Worm (Caenorhabditis elegans) whole organism, mixed stage, embryonic: Measurements from ENCODE around the gene C08F11.7.

Source experiments
- bed-3 ChIP-seq: fragments of 200-800 bp; sonication (Bioruptor generic); optimal IDR thresholded peaks from 3 replicates; lab custom pipeline; 2018; ENCODE audit warnings: mild to moderate bottlenecking, missing genetic modification characterization, moderate library complexity, missing compliant biosample characterization
- blmp-1 ChIP-seq: fragments of 150-350 bp; optimal IDR thresholded peaks from 2 replicates; lab custom pipeline; 2014; ENCODE audit warnings: missing biosample characterization, missing genetic modification characterization
- ceh-39 ChIP-seq: fragments of 150-350 bp; optimal IDR thresholded peaks from 2 replicates; lab custom pipeline; 2014; ENCODE audit warnings: missing biosample characterization, missing genetic modification characterization
- ceh-43 ChIP-seq: fragments of 200-800 bp; sonication (Bioruptor generic); optimal IDR thresholded peaks from 2 replicates; lab custom pipeline; 2018; ENCODE audit warnings: mild to moderate bottlenecking, missing genetic modification characterization, moderate library complexity, missing compliant biosample characterization
- ceh-83 ChIP-seq: fragments of 200-800 bp; sonication (Bioruptor generic); optimal IDR thresholded peaks from 2 replicates; lab custom pipeline; 2018; ENCODE audit warnings: mild to moderate bottlenecking, missing genetic modification characterization, missing compliant biosample characterization
- ces-1 ChIP-seq: fragments of 150-350 bp; optimal IDR thresholded peaks from 2 replicates; lab custom pipeline; 2014; ENCODE audit warnings: missing biosample characterization, missing genetic modification reagents, missing genetic modification characterization
- cnd-1 ChIP-seq: fragments of 200-800 bp; sonication (Bioruptor generic); optimal IDR thresholded peaks from 2 replicates; lab custom pipeline; 2018; ENCODE audit warnings: mild to moderate bottlenecking, missing genetic modification characterization, missing compliant biosample characterization
- drap-1 ChIP-seq: fragments of 200-800 bp; sonication (Bioruptor generic); optimal IDR thresholded peaks from 3 replicates; lab custom pipeline; 2018; ENCODE audit warnings: mild to moderate bottlenecking, missing genetic modification characterization, missing compliant biosample characterization
- elt-1 ChIP-seq: sonication (generic microtip); optimal IDR thresholded peaks from 2 replicates; lab custom pipeline; 2017; ENCODE audit warnings: missing genetic modification characterization, mild to moderate bottlenecking, missing compliant biosample characterization, antibody characterized with exemption, moderate library complexity, borderline replicate concordance; ENCODE audit not compliant: insufficient read depth
- elt-3 ChIP-seq: fragments of 150-350 bp; optimal IDR thresholded peaks from 2 replicates; lab custom pipeline; 2014; ENCODE audit warnings: missing biosample characterization, missing genetic modification characterization
- flh-1 ChIP-seq: fragments of 200-800 bp; sonication (Bioruptor generic); optimal IDR thresholded peaks from 2 replicates; lab custom pipeline; 2018; ENCODE audit warnings: mild to moderate bottlenecking, missing genetic modification characterization, moderate library complexity, missing compliant biosample characterization
- ham-2 ChIP-seq: fragments of 200-800 bp; sonication (Bioruptor generic); optimal IDR thresholded peaks from 2 replicates; lab custom pipeline; 2018; ENCODE audit warnings: mild to moderate bottlenecking, missing genetic modification characterization, missing compliant biosample characterization
- hlh-1 ChIP-seq: fragments of 150-350 bp; optimal IDR thresholded peaks from 2 replicates; lab custom pipeline; 2014; ENCODE audit warnings: missing biosample characterization, missing genetic modification reagents, missing genetic modification characterization
- lin-13 ChIP-seq: fragments of 150-350 bp; optimal IDR thresholded peaks from 2 replicates; lab custom pipeline; 2014; ENCODE audit warnings: missing biosample characterization, missing genetic modification characterization
- lin-32 ChIP-seq: fragments of 200-800 bp; sonication (Bioruptor generic); optimal IDR thresholded peaks from 2 replicates; lab custom pipeline; 2018; ENCODE audit warnings: mild to moderate bottlenecking, missing genetic modification characterization, missing compliant biosample characterization
- lsy-2 ChIP-seq: fragments of 150-350 bp; optimal IDR thresholded peaks from 2 replicates; lab custom pipeline; 2014; ENCODE audit warnings: missing biosample characterization, missing genetic modification characterization
- mab-5 ChIP-seq: fragments of 150-350 bp; optimal IDR thresholded peaks from 2 replicates; lab custom pipeline; 2014; ENCODE audit warnings: missing biosample characterization, missing genetic modification characterization
- mep-1 ChIP-seq: fragments of 150-350 bp; optimal IDR thresholded peaks from 2 replicates; lab custom pipeline; 2017; ENCODE audit warnings: missing biosample characterization, missing genetic modification reagents, missing genetic modification characterization, inconsistent platforms
- mls-2 ChIP-seq: sonication (generic microtip); optimal IDR thresholded peaks from 2 replicates; lab custom pipeline; 2016; ENCODE audit warnings: mild to moderate bottlenecking, missing genetic modification characterization, moderate library complexity, missing compliant biosample characterization
- nhr-12 ChIP-seq: fragments of 150-350 bp; optimal IDR thresholded peaks from 2 replicates; lab custom pipeline; 2014; ENCODE audit warnings: missing biosample characterization, missing genetic modification characterization
- nhr-2 ChIP-seq: fragments of 150-350 bp; optimal IDR thresholded peaks from 2 replicates; lab custom pipeline; 2014; ENCODE audit warnings: missing biosample characterization, missing genetic modification characterization
- nhr-237 ChIP-seq: fragments of 150-350 bp; optimal IDR thresholded peaks from 2 replicates; lab custom pipeline; 2014; ENCODE audit warnings: missing biosample characterization, missing genetic modification characterization
- nhr-28 ChIP-seq: fragments of 150-350 bp; optimal IDR thresholded peaks from 2 replicates; lab custom pipeline; 2014; ENCODE audit warnings: missing biosample characterization, missing genetic modification characterization
- nhr-76 ChIP-seq: sonication (generic microtip); optimal IDR thresholded peaks from 2 replicates; lab custom pipeline; 2017; ENCODE audit warnings: missing biosample characterization, missing genetic modification characterization
- pha-4 ChIP-seq: fragments of 150-350 bp; optimal IDR thresholded peaks from 2 replicates; lab custom pipeline; 2018; ENCODE audit warnings: missing biosample characterization, missing genetic modification reagents, missing genetic modification characterization
- sem-2 ChIP-seq: fragments of 200-800 bp; sonication (Bioruptor generic); optimal IDR thresholded peaks from 2 replicates; lab custom pipeline; 2018; ENCODE audit warnings: mild to moderate bottlenecking, missing genetic modification characterization, missing compliant biosample characterization
- snpc-4 ChIP-seq: fragments of 150-350 bp; optimal IDR thresholded peaks from 2 replicates; lab custom pipeline; 2014; ENCODE audit warnings: missing biosample characterization, missing genetic modification characterization
- sptf-1 ChIP-seq: sonication (generic microtip); optimal IDR thresholded peaks from 2 replicates; lab custom pipeline; 2017; ENCODE audit warnings: mild to moderate bottlenecking, missing genetic modification characterization, moderate library complexity, missing compliant biosample characterization
- tbx-8 ChIP-seq: fragments of 200-800 bp; sonication (Bioruptor generic); optimal IDR thresholded peaks from 2 replicates; lab custom pipeline; 2018; ENCODE audit warnings: mild to moderate bottlenecking, missing genetic modification characterization, moderate library complexity, missing compliant biosample characterization
- unc-39 ChIP-seq: fragments of 150-350 bp; optimal IDR thresholded peaks from 2 replicates; lab custom pipeline; 2014; ENCODE audit warnings: missing biosample characterization, missing genetic modification characterization
- unc-62 ChIP-seq: fragments of 150-350 bp; optimal IDR thresholded peaks from 2 replicates; lab custom pipeline; 2014; ENCODE audit warnings: missing biosample characterization, missing genetic modification reagents, missing genetic modification characterization
- zip-8 ChIP-seq: fragments of 150-350 bp; optimal IDR thresholded peaks from 2 replicates; lab custom pipeline; 2014; ENCODE audit warnings: missing biosample characterization, missing genetic modification characterization

Gene C08F11.7

ce11 chrIV:13601973-13602669 is 35.0 kb upstream of the C08F11.7 start, which contains the start of gene Y45F10B.59:
TSS of gene Y45F10B.59 (plus strand) at chrIV:13602619.
- no peak for TF ChIP-seq ceh-39
- no peak for TF ChIP-seq blmp-1 (tag; lab: Kevin White, UChicago)
- no peak for TF ChIP-seq nhr-2 (tag; lab: Kevin White, UChicago)
- TF ChIP-seq drap-1 = no peak
- TF ChIP-seq lin-32 (GFP tag; lab: Kevin White, UChicago) = no peak
- no peak for TF ChIP-seq mep-1 (tag; lab: Kevin White, UChicago)
- TF ChIP-seq sptf-1 (tag; lab: Kevin White, UChicago) = no peak
- TF ChIP-seq ceh-83 = no peak
- no peak for TF ChIP-seq tbx-8 (GFP tag; lab: Kevin White, UChicago)
- no peak for TF ChIP-seq cnd-1 (tag; lab: Kevin White, UChicago)
- TF ChIP-seq bed-3 (GFP tag; lab: Kevin White, UChicago) = no peak
- TF ChIP-seq snpc-4 (tag; lab: Kevin White, UChicago) = no peak
- TF ChIP-seq elt-3 (tag; lab: Kevin White, UChicago) = no peak

ce11 chrIV:13609755-13610154 is 27.3 kb upstream of the C08F11.7 start, which contains the start of gene C08F11.13:
TSS of gene C08F11.13 (minus strand) at chrIV:13609892.
- no peak for TF ChIP-seq bed-3 (GFP tag; lab: Kevin White, UChicago)
- no peak for TF ChIP-seq flh-1 (GFP tag; lab: Kevin White, UChicago)
- TF ChIP-seq lin-13 = no peak
- TF ChIP-seq elt-1 (tag; lab: Kevin White, UChicago) = no peak
- TF ChIP-seq ces-1 = no peak
- no peak for TF ChIP-seq mls-2
- no peak for TF ChIP-seq ceh-83
- TF ChIP-seq unc-62 (GFP tag; lab: Kevin White, UChicago) = no peak
- no peak for TF ChIP-seq tbx-8 (GFP tag; lab: Kevin White, UChicago)
- no peak for TF ChIP-seq sptf-1 (tag; lab: Kevin White, UChicago)
- TF ChIP-seq nhr-12 (tag; lab: Kevin White, UChicago) = no peak
- no peak for TF ChIP-seq unc-39
- TF ChIP-seq drap-1 = no peak
- no peak for TF ChIP-seq ceh-43 (GFP tag; lab: Kevin White, UChicago)
- TF ChIP-seq ceh-39 = no peak
- TF ChIP-seq nhr-76 (tag; lab: Kevin White, UChicago) = no peak
- no peak for TF ChIP-seq nhr-237 (tag; lab: Kevin White, UChicago)
- no peak for TF ChIP-seq sem-2 (GFP tag; lab: Kevin White, UChicago)
- TF ChIP-seq mab-5 = no peak

ce11 chrIV:13619203-13619602 is 17.9 kb upstream of the C08F11.7 start, which contains the start of gene C08F11.3:
TSS of gene C08F11.3 (plus strand) at chrIV:13619503.
- TF ChIP-seq bed-3 (GFP tag; lab: Kevin White, UChicago) (no peak), lin-32 (GFP tag; lab: Kevin White, UChicago) (no peak), cnd-1 (tag; lab: Kevin White, UChicago) (no peak), mab-5 (no peak), ceh-39 (no peak), zip-8 (tag; lab: Kevin White, UChicago) (no peak), hlh-1 (tag; lab: Kevin White, UChicago) (no peak)
- TF ChIP-seq, all 35 proteins: peak for 0

- TF ChIP-seq lsy-2 (tag; lab: Kevin White, UChicago) (no peak), ces-1 (no peak), bed-3 (GFP tag; lab: Kevin White, UChicago) (no peak), blmp-1 (tag; lab: Kevin White, UChicago) (no peak), nhr-12 (tag; lab: Kevin White, UChicago) (no peak), mab-5 (no peak), sem-2 (GFP tag; lab: Kevin White, UChicago) (no peak), hlh-1 (tag; lab: Kevin White, UChicago) (no peak), nhr-76 (tag; lab: Kevin White, UChicago) (no peak), nhr-28 (tag; lab: Kevin White, UChicago) (no peak), lin-13 (no peak), pha-4 (no peak)
- TF ChIP-seq, all 35 proteins: peak for 0
Measured at ce11 chrIV:13623533-13623932, 13.5 kb upstream of the C08F11.7 start, which contains the start of gene C08F11.1. TSS of gene C08F11.1 (plus strand) at chrIV:13623833.

ce11 chrIV:13626469-13626868 is 10.6 kb upstream of the C08F11.7 start, which contains the start of gene sru-21:
TSS of gene sru-21 (plus strand) at chrIV:13626769.
- TF ChIP-seq bed-3 (GFP tag; lab: Kevin White, UChicago) (no peak), cnd-1 (tag; lab: Kevin White, UChicago) (no peak), ham-2 (GFP tag; lab: Kevin White, UChicago) (no peak), tbx-8 (GFP tag; lab: Kevin White, UChicago) (no peak), nhr-237 (tag; lab: Kevin White, UChicago) (no peak), hlh-1 (tag; lab: Kevin White, UChicago) (no peak), unc-39 (no peak)
